Fruit fly (Drosophila melanogaster) whole organism, embryonic: ENCODE measurements around the gene RpS9.

Experiments
- BEAF-32 ChIP-seq: fragments of 200-800 bp; sonication (Bioruptor generic); optimal IDR thresholded peaks from 3 replicates; lab custom pipeline; 2017; ENCODE audit warnings: missing biosample characterization, missing genetic modification characterization, mild to moderate bottlenecking, moderate library complexity, missing genetic modification reagents
- CG10366 ChIP-seq: fragments of 200-800 bp; sonication (Bioruptor generic); IDR thresholded peaks from 2 replicates; pipeline ENCODE4 v1.3.6; 2022; ENCODE audit warnings: missing biosample characterization, missing genetic modification characterization
- CG10543 ChIP-seq: fragments of 200-800 bp; sonication (Bioruptor generic); optimal IDR thresholded peaks from 3 replicates; lab custom pipeline; 2017; ENCODE audit warnings: missing biosample characterization, mild to moderate bottlenecking, missing genetic modification characterization, moderate library complexity
- CG11456 ChIP-seq: fragments of 200-800 bp; sonication (Bioruptor generic); IDR thresholded peaks from 3 replicates; pipeline ENCODE4 v1.3.6; 2022; ENCODE audit warnings: missing biosample characterization, missing genetic modification characterization
- CG12071 ChIP-seq: fragments of 200-800 bp; sonication (Bioruptor generic); optimal IDR thresholded peaks from 3 replicates; lab custom pipeline; 2018; ENCODE audit warnings: missing biosample characterization, mild to moderate bottlenecking, missing genetic modification characterization
- CG12942 ChIP-seq: fragments of 200-800 bp; sonication (Bioruptor generic); optimal IDR thresholded peaks from 3 replicates; lab custom pipeline; 2016; ENCODE audit warnings: missing biosample characterization, missing genetic modification characterization
- CG14441 ChIP-seq: fragments of 200-800 bp; sonication (Bioruptor generic); IDR thresholded peaks from 2 replicates; pipeline ENCODE4 v1.3.6; 2022; ENCODE audit warnings: missing biosample characterization, missing genetic modification characterization
- CG1792 ChIP-seq: fragments of 200-800 bp; sonication (Bioruptor generic); optimal IDR thresholded peaks from 2 replicates; lab custom pipeline; 2016; ENCODE audit warnings: missing biosample characterization, missing genetic modification characterization
- CG2129 ChIP-seq: fragments of 200-800 bp; sonication (Bioruptor generic); IDR thresholded peaks from 2 replicates; pipeline ENCODE4 v1.3.6; 2022; ENCODE audit warnings: missing biosample characterization, missing genetic modification characterization; ENCODE audit not compliant: partially characterized antibody
- CG2199 ChIP-seq: fragments of 200-800 bp; sonication (Bioruptor generic); IDR thresholded peaks from 3 replicates; pipeline ENCODE4 v1.3.6; 2022; ENCODE audit warnings: missing biosample characterization, missing genetic modification characterization
- CG3281 ChIP-seq: fragments of 200-800 bp; sonication (Bioruptor generic); optimal IDR thresholded peaks from 3 replicates; lab custom pipeline; 2017; ENCODE audit warnings: missing biosample characterization, mild to moderate bottlenecking, missing genetic modification characterization
- CG33213 ChIP-seq: fragments of 200-800 bp; sonication (Bioruptor generic); optimal IDR thresholded peaks from 3 replicates; lab custom pipeline; 2016; ENCODE audit warnings: missing biosample characterization, missing genetic modification characterization
- CG33557 ChIP-seq: fragments of 200-800 bp; sonication (Bioruptor generic); optimal IDR thresholded peaks from 2 replicates; lab custom pipeline; 2019; ENCODE audit warnings: missing biosample characterization, mild to moderate bottlenecking, missing genetic modification characterization, moderate library complexity
- CG34376 ChIP-seq: fragments of 200-800 bp; sonication (Bioruptor generic); optimal IDR thresholded peaks from 2 replicates; lab custom pipeline; 2018; ENCODE audit warnings: missing biosample characterization, mild to moderate bottlenecking, missing genetic modification characterization
- CG4820 ChIP-seq: fragments of 200-800 bp; sonication (Bioruptor generic); optimal IDR thresholded peaks from 3 replicates; lab custom pipeline; 2016; ENCODE audit warnings: missing biosample characterization, missing genetic modification characterization
- CG6254 ChIP-seq: fragments of 200-800 bp; sonication (Bioruptor generic); optimal IDR thresholded peaks from 3 replicates; lab custom pipeline; 2017; ENCODE audit warnings: mild to moderate bottlenecking, missing biosample characterization, missing genetic modification reagents, missing genetic modification characterization
- CG9727 ChIP-seq: fragments of 200-800 bp; sonication (Bioruptor generic); optimal IDR thresholded peaks from 3 replicates; lab custom pipeline; 2017; ENCODE audit warnings: missing biosample characterization, mild to moderate bottlenecking, missing genetic modification characterization
- CG9876 ChIP-seq: fragments of 200-800 bp; sonication (Bioruptor generic); optimal IDR thresholded peaks from 2 replicates; lab custom pipeline; 2016; ENCODE audit warnings: missing biosample characterization, missing genetic modification characterization
- Deaf1 ChIP-seq: fragments of 200-800 bp; optimal IDR thresholded peaks from 3 replicates; lab custom pipeline; 2019; ENCODE audit warnings: missing biosample characterization, mild to moderate bottlenecking, missing genetic modification characterization, moderate library complexity
- E2f1 ChIP-seq: fragments of 200-800 bp; sonication (Bioruptor generic); IDR thresholded peaks from 2 replicates; pipeline ENCODE4 v1.3.6; 2022; ENCODE audit warnings: missing biosample characterization, missing genetic modification characterization
- Elba2 ChIP-seq: fragments of 200-800 bp; sonication (Bioruptor generic); optimal IDR thresholded peaks from 3 replicates; lab custom pipeline; 2016; ENCODE audit warnings: missing biosample characterization, missing genetic modification characterization
- HmgD ChIP-seq: fragments of 200-800 bp; sonication (Bioruptor generic); optimal IDR thresholded peaks from 3 replicates; lab custom pipeline; 2016; ENCODE audit warnings: missing biosample characterization, missing genetic modification characterization
- Hsf ChIP-seq: fragments of 200-800 bp; sonication (Bioruptor generic); optimal IDR thresholded peaks from 3 replicates; lab custom pipeline; 2016; ENCODE audit warnings: missing biosample characterization, missing genetic modification characterization
- Lpt ChIP-seq: fragments of >200 bp; optimal IDR thresholded peaks from 2 replicates; lab custom pipeline; 2018; ENCODE audit warnings: missing biosample characterization, missing genetic modification characterization
- Max ChIP-seq: fragments of 200-800 bp; sonication (Bioruptor generic); optimal IDR thresholded peaks from 2 replicates; lab custom pipeline; 2016; ENCODE audit warnings: missing biosample characterization, mild to moderate bottlenecking, missing genetic modification characterization
- Meics ChIP-seq: fragments of 200-800 bp; sonication (Bioruptor generic); optimal IDR thresholded peaks from 2 replicates; lab custom pipeline; 2017; ENCODE audit warnings: missing biosample characterization, mild to moderate bottlenecking, missing genetic modification characterization
- Nf-YB ChIP-seq: fragments of 200-800 bp; sonication (Bioruptor generic); optimal IDR thresholded peaks from 3 replicates; lab custom pipeline; 2019; ENCODE audit warnings: missing biosample characterization, mild to moderate bottlenecking, missing genetic modification characterization, moderate library complexity
- Oaz ChIP-seq: fragments of 200-800 bp; sonication (Bioruptor generic); IDR thresholded peaks from 2 replicates; pipeline ENCODE4 v1.3.6; 2022; ENCODE audit warnings: missing biosample characterization, missing genetic modification characterization
- Oli ChIP-seq: fragments of 200-800 bp; sonication (Bioruptor generic); optimal IDR thresholded peaks from 2 replicates; lab custom pipeline; 2018; ENCODE audit warnings: missing biosample characterization, mild to moderate bottlenecking, missing genetic modification characterization, moderate library complexity
- Sox100B ChIP-seq: fragments of 200-800 bp; sonication (Bioruptor generic); optimal IDR thresholded peaks from 3 replicates; lab custom pipeline; 2018; ENCODE audit warnings: missing biosample characterization, mild to moderate bottlenecking, missing genetic modification characterization
- ara ChIP-seq: fragments of 200-800 bp; sonication (Bioruptor generic); IDR thresholded peaks from 2 replicates; pipeline ENCODE4 v1.3.6; 2022; ENCODE audit warnings: missing biosample characterization, missing genetic modification characterization
- ase ChIP-seq: fragments of 200-800 bp; sonication (Bioruptor generic); IDR thresholded peaks from 3 replicates; pipeline ENCODE4 v1.3.6; 2022; ENCODE audit warnings: missing biosample characterization, missing genetic modification characterization
- bsh ChIP-seq, 2 experiments: fragments of 200-800 bp; sonication (Bioruptor generic); optimal IDR thresholded peaks; 2 replicates each; lab custom pipeline; 2017 to 2018; ENCODE audit warnings: mild to moderate bottlenecking in 2 of 2, missing biosample characterization in 2 of 2, missing genetic modification characterization in 2 of 2, moderate library complexity in 1 of 2
- chm ChIP-seq: fragments of 200-800 bp; sonication (Bioruptor generic); IDR thresholded peaks from 2 replicates; pipeline ENCODE4 v1.3.6; 2022; ENCODE audit warnings: missing biosample characterization, missing genetic modification characterization
- chn ChIP-seq: fragments of 200-800 bp; sonication (Bioruptor generic); optimal IDR thresholded peaks from 2 replicates; lab custom pipeline; 2016; ENCODE audit warnings: missing biosample characterization, missing genetic modification characterization
- ci ChIP-seq: fragments of 200-800 bp; sonication (Bioruptor generic); IDR thresholded peaks from 3 replicates; pipeline ENCODE4 v1.3.6; 2022; ENCODE audit warnings: missing biosample characterization, missing genetic modification characterization
- crc ChIP-seq: fragments of 200-800 bp; sonication (Bioruptor generic); optimal IDR thresholded peaks from 2 replicates; lab custom pipeline; 2016; ENCODE audit warnings: missing biosample characterization, missing genetic modification characterization
- dmrt99B ChIP-seq: fragments of 200-800 bp; sonication (Bioruptor generic); optimal IDR thresholded peaks from 2 replicates; lab custom pipeline; 2018; ENCODE audit warnings: missing biosample characterization, mild to moderate bottlenecking, missing genetic modification characterization, moderate library complexity
- ems ChIP-seq: fragments of 200-800 bp; sonication (Bioruptor generic); optimal IDR thresholded peaks from 3 replicates; lab custom pipeline; 2016; ENCODE audit warnings: missing biosample characterization, missing genetic modification characterization
- fu2 ChIP-seq: fragments of 200-800 bp; sonication (Bioruptor generic); optimal IDR thresholded peaks from 2 replicates; lab custom pipeline; 2016; ENCODE audit warnings: missing biosample characterization, missing genetic modification characterization
- gsb ChIP-seq: fragments of 200-800 bp; sonication (Bioruptor generic); IDR thresholded peaks from 2 replicates; pipeline ENCODE4 v1.3.6; 2022; ENCODE audit warnings: missing biosample characterization, missing genetic modification characterization
- gsb-n ChIP-seq: fragments of 200-800 bp; sonication (Bioruptor generic); optimal IDR thresholded peaks from 3 replicates; lab custom pipeline; 2018; ENCODE audit warnings: missing biosample characterization, mild to moderate bottlenecking, missing genetic modification characterization
- hth ChIP-seq: fragments of >200 bp; optimal IDR thresholded peaks from 2 replicates; lab custom pipeline; 2017; ENCODE audit warnings: inconsistent platforms
- lbe ChIP-seq: fragments of 200-800 bp; sonication (Bioruptor generic); optimal IDR thresholded peaks from 2 replicates; lab custom pipeline; 2016; ENCODE audit warnings: missing biosample characterization, mild to moderate bottlenecking, missing genetic modification characterization
- lilli ChIP-seq: fragments of 200-800 bp; sonication (Bioruptor generic); optimal IDR thresholded peaks from 3 replicates; lab custom pipeline; 2016; ENCODE audit warnings: missing biosample characterization, missing genetic modification characterization
- pfk ChIP-seq: fragments of 200-800 bp; sonication (Bioruptor generic); optimal IDR thresholded peaks from 2 replicates; lab custom pipeline; 2018; ENCODE audit warnings: missing biosample characterization, mild to moderate bottlenecking, missing genetic modification characterization, moderate library complexity
- sim ChIP-seq: fragments of 200-800 bp; sonication (Bioruptor generic); IDR thresholded peaks from 2 replicates; pipeline ENCODE4 v1.3.6; 2022; ENCODE audit warnings: missing biosample characterization, missing genetic modification characterization
- sisA ChIP-seq: fragments of 200-800 bp; sonication (Bioruptor generic); IDR thresholded peaks from 2 replicates; pipeline ENCODE4 v1.3.6; 2022; ENCODE audit warnings: missing biosample characterization, missing genetic modification characterization
- stc ChIP-seq: fragments of 200-800 bp; sonication (Bioruptor generic); IDR thresholded peaks from 2 replicates; pipeline ENCODE4 v1.3.6; 2022; ENCODE audit warnings: missing biosample characterization, missing genetic modification characterization
- ttk ChIP-seq: fragments of 200-800 bp; sonication (Bioruptor generic); IDR thresholded peaks from 2 replicates; pipeline ENCODE4 v2.1.2; 2022; ENCODE audit warnings: missing biosample characterization, missing genetic modification characterization
- vnd ChIP-seq: fragments of 200-800 bp; sonication (Bioruptor generic); IDR thresholded peaks from 3 replicates; pipeline ENCODE4 v1.3.6; 2022; ENCODE audit warnings: missing biosample characterization, missing genetic modification characterization; ENCODE audit not compliant: partially characterized antibody

Gene RpS9

DNA sequence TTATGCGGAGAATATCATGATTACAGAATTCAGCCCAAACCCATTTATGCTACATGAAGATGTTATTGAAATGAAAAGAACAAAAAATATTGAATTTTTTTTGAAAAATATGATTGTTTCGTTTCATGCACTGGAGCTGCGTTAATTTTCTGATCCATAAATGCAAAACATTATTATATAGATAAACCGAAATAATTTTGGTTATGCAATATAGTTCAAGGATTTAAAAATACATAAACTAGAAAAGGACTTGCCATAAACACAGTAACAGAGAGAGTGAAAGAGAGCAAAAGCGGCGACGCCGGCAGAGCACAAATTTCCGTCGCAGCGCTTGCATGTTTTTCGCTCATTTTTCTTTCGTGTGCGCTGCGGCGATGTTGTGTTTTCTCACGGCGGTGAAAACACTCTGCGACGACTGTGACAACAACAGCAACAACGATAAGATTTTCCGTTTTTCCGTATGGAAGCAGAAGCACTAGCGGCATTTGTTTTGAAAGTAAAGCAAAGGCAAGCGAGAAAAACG, 49.0 kb downstream of the RpS9 start (continued):
- TF ChIP-seq CG11456 (GFP tag; lab: Robert Waterston, UW) = no peak
- TF ChIP-seq CG6254 (GFP tag; lab: Kevin White, UChicago) = peak; percentile 88
- TF ChIP-seq HmgD (GFP tag; lab: Kevin White, UChicago) = no peak
- TF ChIP-seq CG9876 = no peak
- TF ChIP-seq CG33557 (GFP tag; lab: Kevin White, UChicago) = peak; percentile 92
- TF ChIP-seq lilli = peak; percentile 81
- TF ChIP-seq Deaf1 = peak; percentile 74
- peak; percentile 79 for TF ChIP-seq Nf-YB (GFP tag; lab: Kevin White, UChicago)
- peak; percentile 82 for TF ChIP-seq lbe (GFP tag; lab: Kevin White, UChicago)
- peak; percentile 100 for TF ChIP-seq CG4820 (GFP tag; lab: Kevin White, UChicago)
- TF ChIP-seq CG12942 = peak; percentile 71
- peak; percentile 29; the same call in 1 of the 2 replicates for TF ChIP-seq ttk (GFP tag; lab: Robert Waterston, UW)
- no peak for TF ChIP-seq BEAF-32
- peak; percentile 87 for TF ChIP-seq ems
- peak; percentile 89 for TF ChIP-seq CG3281
- peak; percentile 60 for TF ChIP-seq chm (GFP tag; lab: Robert Waterston, UW)
- TF ChIP-seq chn (GFP tag; lab: Kevin White, UChicago) = peak; percentile 69
- TF ChIP-seq sim (GFP tag; lab: Robert Waterston, UW) = 0 out of 2 replicates have a peak, but pooled peaks have one; percentile 34
- TF ChIP-seq ara (GFP tag; lab: Robert Waterston, UW) = peak; percentile 58; the same call in 1 of the 2 replicates
- peak; percentile 91 for TF ChIP-seq gsb-n
- TF ChIP-seq CG33213 (GFP tag; lab: Kevin White, UChicago) = peak; percentile 49
- TF ChIP-seq Elba2 (GFP tag; lab: Kevin White, UChicago) = no peak
- peak; percentile 18 for TF ChIP-seq fu2 (GFP tag; lab: Kevin White, UChicago)
- peak; percentile 84 for TF ChIP-seq CG12071 (GFP tag; lab: Kevin White, UChicago)
- TF ChIP-seq ase (GFP tag; lab: Robert Waterston, UW) = no peak
- TF ChIP-seq vnd = no peak
- TF ChIP-seq Meics (GFP tag; lab: Kevin White, UChicago) = peak; percentile 91
- no peak for TF ChIP-seq CG2129 (GFP tag; lab: Robert Waterston, UW)
- TF ChIP-seq Sox100B (GFP tag; lab: Kevin White, UChicago) = peak; percentile 94
- peak; percentile 48; the same call in 1 of the 2 replicates for TF ChIP-seq sisA (GFP tag; lab: Robert Waterston, UW)
- TF ChIP-seq crc = peak; percentile 63
- TF ChIP-seq Hsf = peak; percentile 86
- TF ChIP-seq CG14441 (GFP tag; lab: Robert Waterston, UW) = peak; percentile 42; the same call in 1 of the 2 replicates
- no peak for TF ChIP-seq Lpt (GFP tag; lab: Kevin White, UChicago)
- TF ChIP-seq stc (GFP tag; lab: Robert Waterston, UW) = peak; percentile 82
- no peak for TF ChIP-seq pfk (GFP tag; lab: Kevin White, UChicago)
- TF ChIP-seq bsh (GFP tag; optimal IDR thresholded peaks at IDR 0.05; lab: Kevin White, UChicago) = peak; percentile 84 to 92
- peak; percentile 41 for TF ChIP-seq CG1792 (GFP tag; lab: Kevin White, UChicago)
- TF ChIP-seq ci = peak; percentile 75
- peak; percentile 90; the same call in 2 of the 3 replicates for TF ChIP-seq CG2199 (GFP tag; lab: Robert Waterston, UW)
- TF ChIP-seq hth = no peak
- TF ChIP-seq CG10366 = peak; percentile 63
- TF ChIP-seq CG10543 = peak; percentile 79
- peak; percentile 87 for TF ChIP-seq Oli (tag; lab: Kevin White, UChicago)
- peak; percentile 94 for TF ChIP-seq dmrt99B
- peak; percentile 90 for TF ChIP-seq Max (GFP tag; lab: Kevin White, UChicago)
- TF ChIP-seq CG9727 (GFP tag; lab: Kevin White, UChicago) = peak; percentile 92
- TF ChIP-seq gsb (GFP tag; lab: Robert Waterston, UW) = no peak
- TF ChIP-seq CG34376 (GFP tag; lab: Kevin White, UChicago) = peak; percentile 93
- peak; percentile 59 for TF ChIP-seq Oaz
- TF ChIP-seq E2f1 (GFP tag; lab: Robert Waterston, UW) = peak; percentile 77
